Fruit fly (Drosophila melanogaster) whole organism, pupa: ENCODE results near the gene CG31709.

Experiments used
- CG10348 ChIP-seq: fragments of 200-800 bp; sonication (Bioruptor generic); IDR thresholded peaks from 2 replicates; pipeline ENCODE4 v1.3.6; 2022; ENCODE audit warnings: missing biosample characterization, missing genetic modification characterization
- CG12605 ChIP-seq: fragments of 200-800 bp; sonication (Bioruptor generic); IDR thresholded peaks from 2 replicates; pipeline ENCODE4 v1.3.6; 2022; ENCODE audit warnings: missing biosample characterization, missing genetic modification characterization
- CG13204 ChIP-seq: fragments of 200-800 bp; sonication (Bioruptor generic); optimal IDR thresholded peaks from 2 replicates; lab custom pipeline; 2018; ENCODE audit warnings: missing biosample characterization, mild to moderate bottlenecking, missing genetic modification characterization, moderate library complexity
- CG14655 ChIP-seq: fragments of 200-800 bp; sonication (Bioruptor generic); optimal IDR thresholded peaks from 3 replicates; lab custom pipeline; 2017; ENCODE audit warnings: mild to moderate bottlenecking, missing biosample characterization, missing genetic modification reagents, missing genetic modification characterization
- CG15710 ChIP-seq: fragments of 200-800 bp; sonication (Bioruptor generic); optimal IDR thresholded peaks from 2 replicates; lab custom pipeline; 2018; ENCODE audit warnings: missing biosample characterization, mild to moderate bottlenecking, missing genetic modification characterization, moderate library complexity
- CG17806 ChIP-seq: fragments of 200-800 bp; sonication (Bioruptor generic); optimal IDR thresholded peaks from 2 replicates; lab custom pipeline; 2018; ENCODE audit warnings: missing biosample characterization, mild to moderate bottlenecking, missing genetic modification characterization, moderate library complexity
- CG32121 ChIP-seq: fragments of 200-800 bp; sonication (Bioruptor generic); IDR thresholded peaks from 2 replicates; pipeline ENCODE4 v1.3.6; 2022; ENCODE audit warnings: missing biosample characterization, missing genetic modification characterization
- CG34367 ChIP-seq: fragments of 200-800 bp; sonication (Bioruptor generic); optimal IDR thresholded peaks from 2 replicates; lab custom pipeline; 2018; ENCODE audit warnings: missing biosample characterization, mild to moderate bottlenecking, missing genetic modification characterization
- CG4496 ChIP-seq: fragments of 200-800 bp; sonication (Bioruptor generic); IDR thresholded peaks from 3 replicates; pipeline ENCODE4 v1.3.6; 2022; ENCODE audit warnings: missing biosample characterization, missing genetic modification characterization
- CG8159 ChIP-seq: fragments of 200-800 bp; sonication (Bioruptor generic); optimal IDR thresholded peaks from 3 replicates; lab custom pipeline; 2018; ENCODE audit warnings: missing biosample characterization, mild to moderate bottlenecking, missing genetic modification characterization, moderate library complexity
- CG8301 ChIP-seq: fragments of 200-800 bp; sonication (Bioruptor generic); optimal IDR thresholded peaks from 2 replicates; lab custom pipeline; 2018; ENCODE audit warnings: missing biosample characterization, mild to moderate bottlenecking, missing genetic modification characterization
- CG9948 ChIP-seq: fragments of 200-800 bp; sonication (Bioruptor generic); optimal IDR thresholded peaks from 2 replicates; lab custom pipeline; 2018; ENCODE audit warnings: missing biosample characterization, mild to moderate bottlenecking, missing genetic modification characterization, moderate library complexity
- D1 ChIP-seq: fragments of 200-800 bp; sonication (Bioruptor generic); optimal IDR thresholded peaks from 2 replicates; lab custom pipeline; 2018; ENCODE audit warnings: missing biosample characterization, mild to moderate bottlenecking, missing genetic modification characterization, moderate library complexity
- EcR ChIP-seq: fragments of 200-800 bp; sonication (Bioruptor generic); optimal IDR thresholded peaks from 3 replicates; lab custom pipeline; 2019; ENCODE audit warnings: missing biosample characterization, missing genetic modification characterization, mild to moderate bottlenecking, moderate library complexity, missing genetic modification reagents
- Ets98B ChIP-seq: fragments of 200-800 bp; sonication (Bioruptor generic); IDR thresholded peaks from 2 replicates; pipeline ENCODE4 v1.3.6; 2022; ENCODE audit warnings: missing biosample characterization, missing genetic modification characterization
- Pif1A ChIP-seq: fragments of 200-800 bp; sonication (Bioruptor generic); optimal IDR thresholded peaks from 3 replicates; lab custom pipeline; 2016; ENCODE audit warnings: missing biosample characterization, missing genetic modification characterization
- Pif1B ChIP-seq: fragments of 200-800 bp; sonication (Bioruptor generic); optimal IDR thresholded peaks from 3 replicates; lab custom pipeline; 2016; ENCODE audit warnings: missing biosample characterization, missing genetic modification characterization
- Snoo ChIP-seq: fragments of 200-800 bp; sonication (Bioruptor generic); optimal IDR thresholded peaks from 3 replicates; lab custom pipeline; 2017; ENCODE audit warnings: missing biosample characterization, mild to moderate bottlenecking, missing genetic modification characterization, inconsistent platforms
- fd96Ca ChIP-seq: fragments of 200-800 bp; sonication (Bioruptor generic); IDR thresholded peaks from 3 replicates; pipeline ENCODE4 v1.3.6; 2022; ENCODE audit warnings: missing biosample characterization, missing genetic modification characterization
- gl ChIP-seq: fragments of 200-800 bp; sonication (Bioruptor generic); optimal IDR thresholded peaks from 2 replicates; lab custom pipeline; 2018; ENCODE audit warnings: missing biosample characterization, mild to moderate bottlenecking, missing genetic modification characterization
- rn ChIP-seq: fragments of 200-800 bp; sonication (Bioruptor generic); IDR thresholded peaks from 2 replicates; pipeline ENCODE4 v1.3.6; 2022; ENCODE audit warnings: missing biosample characterization, missing genetic modification characterization

Gene CG31709

dm6 chr2L:9613006-9613690 is 33.7 kb upstream of the CG31709 start, which contains the start of gene Trx2:
TSS of gene Trx2 (plus strand) at chr2L:9613166.
- no peak for TF ChIP-seq fd96Ca
- peak; percentile 23 for TF ChIP-seq Pif1B (GFP tag; lab: Kevin White, UChicago)
- peak; percentile 21 for TF ChIP-seq Pif1A
- TF ChIP-seq CG4496 (GFP tag; lab: Robert Waterston, UW): peak; percentile 57
- peak; percentile 16 for TF ChIP-seq Snoo (tag; lab: Kevin White, UChicago)
- TF ChIP-seq CG13204: peak; percentile 40
- peak; percentile 55; the same call in 1 of the 2 replicates for TF ChIP-seq CG12605 (GFP tag; lab: Robert Waterston, UW)
- TF ChIP-seq CG10348: no peak
- peak; percentile 46; the same call in 1 of the 2 replicates for TF ChIP-seq Ets98B (GFP tag; lab: Robert Waterston, UW)

dm6 chr2L:9612654-9613005 is 33.2 kb upstream of the CG31709 start:
- TF ChIP-seq CG9948 (tag; lab: Kevin White, UChicago) (no peak), CG4496 (GFP tag; lab: Robert Waterston, UW) (no peak), fd96Ca (no peak), CG14655 (no peak), CG12605 (GFP tag; lab: Robert Waterston, UW) (no peak), EcR (GFP tag; lab: Kevin White, UChicago) (no peak), gl (tag; lab: Kevin White, UChicago) (no peak), CG8301 (tag; lab: Kevin White, UChicago) (no peak), CG8159 (tag; lab: Kevin White, UChicago) (no peak), CG32121 (GFP tag; lab: Robert Waterston, UW) (no peak), CG17806 (tag; lab: Kevin White, UChicago) (no peak), CG10348 (no peak), CG34367 (tag; lab: Kevin White, UChicago) (no peak), Pif1A (no peak), Pif1B (GFP tag; lab: Kevin White, UChicago) (no peak), CG15710 (tag; lab: Kevin White, UChicago) (no peak), CG13204 (no peak), Snoo (tag; lab: Kevin White, UChicago) (no peak), Ets98B (GFP tag; lab: Robert Waterston, UW) (no peak), rn (GFP tag; lab: Robert Waterston, UW) (no peak)
- TF ChIP-seq, all 21 proteins: peak for 0

dm6 chr2L:9609337-9609856 is 30.0 kb upstream of the CG31709 start:
- TF ChIP-seq CG9948 (tag; lab: Kevin White, UChicago) (no peak), CG17806 (tag; lab: Kevin White, UChicago) (no peak), CG4496 (GFP tag; lab: Robert Waterston, UW) (no peak), Pif1B (GFP tag; lab: Kevin White, UChicago) (no peak), gl (tag; lab: Kevin White, UChicago) (no peak), Snoo (tag; lab: Kevin White, UChicago) (no peak), CG15710 (tag; lab: Kevin White, UChicago) (no peak), CG8301 (tag; lab: Kevin White, UChicago) (no peak), CG8159 (tag; lab: Kevin White, UChicago) (no peak)

DNA sequence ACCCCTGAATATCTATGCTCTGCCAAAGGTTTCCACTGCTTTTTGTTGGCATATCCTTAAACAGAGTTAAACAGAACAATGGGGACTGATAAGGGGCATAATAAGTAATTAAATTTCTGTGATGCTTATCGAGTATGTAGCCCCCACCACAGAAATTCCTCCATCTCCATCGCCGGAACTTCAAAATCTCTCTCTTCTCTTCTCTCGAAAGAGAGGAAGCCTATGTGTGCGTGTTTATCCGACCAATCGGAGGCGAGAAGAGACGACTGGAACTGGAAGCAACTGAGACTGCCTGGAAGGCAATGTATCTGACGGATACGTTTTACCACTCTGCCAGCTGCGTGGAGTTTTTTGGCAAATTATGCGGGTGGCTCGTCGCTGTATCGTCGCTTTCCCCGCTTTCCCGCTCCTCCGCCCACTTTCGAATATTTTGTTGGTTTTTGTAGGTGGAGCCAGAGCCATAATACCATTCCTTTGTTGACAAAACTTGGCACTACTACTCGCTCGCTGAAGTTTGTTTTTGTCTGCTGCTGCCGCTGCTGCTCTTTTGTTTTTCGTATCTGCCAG is 28.6 kb upstream of the CG31709 start, which contains the start of gene gcm2:
Gene gcm2 (plus strand): TSS at position 566 of the 567 bp plus-strand sequence.
- no peak for TF ChIP-seq D1 (tag; lab: Kevin White, UChicago)
- TF ChIP-seq Ets98B (GFP tag; lab: Robert Waterston, UW): no peak
- TF ChIP-seq CG8159 (tag; lab: Kevin White, UChicago): no peak
- TF ChIP-seq CG13204: peak; percentile 10

- no peak for TF ChIP-seq CG15710 (tag; lab: Kevin White, UChicago)
- no peak for TF ChIP-seq CG32121 (GFP tag; lab: Robert Waterston, UW)
These were observed 22.7 kb upstream of the CG31709 start for dm6 chr2L:9602103-9602502.

DNA sequence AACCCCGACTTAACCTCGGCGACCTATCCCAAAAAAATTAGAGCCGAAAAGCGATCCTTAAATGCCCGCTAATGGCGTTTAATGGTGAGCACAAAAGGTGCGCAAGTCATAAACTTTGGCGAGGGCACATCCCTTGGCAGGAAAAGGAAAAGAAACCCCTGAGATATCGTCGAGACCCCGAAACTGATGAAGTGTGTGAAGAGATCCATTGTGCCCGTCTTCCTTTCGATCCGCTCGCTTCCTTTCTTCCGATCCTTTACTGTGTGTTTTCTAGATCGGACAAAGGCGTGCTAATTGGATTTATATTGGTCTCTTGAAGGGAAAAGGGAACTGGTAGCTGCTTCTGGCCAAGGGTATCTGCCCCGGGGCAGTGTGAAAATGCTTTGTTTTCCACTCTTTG is 21.8 kb upstream of the CG31709 start:
- TF ChIP-seq CG13204 (no peak), CG14655 (no peak), CG10348 (no peak), Pif1A (no peak), CG32121 (GFP tag; lab: Robert Waterston, UW) (no peak), CG4496 (GFP tag; lab: Robert Waterston, UW) (no peak), CG8301 (tag; lab: Kevin White, UChicago) (no peak), Pif1B (GFP tag; lab: Kevin White, UChicago) (no peak), CG8159 (tag; lab: Kevin White, UChicago) (no peak), Ets98B (GFP tag; lab: Robert Waterston, UW) (no peak), CG12605 (GFP tag; lab: Robert Waterston, UW) (no peak), fd96Ca (no peak)
